Fruit fly (Drosophila melanogaster): Measurements from ENCODE around the gene RpL27A.

Gene RpL27A

DNA sequence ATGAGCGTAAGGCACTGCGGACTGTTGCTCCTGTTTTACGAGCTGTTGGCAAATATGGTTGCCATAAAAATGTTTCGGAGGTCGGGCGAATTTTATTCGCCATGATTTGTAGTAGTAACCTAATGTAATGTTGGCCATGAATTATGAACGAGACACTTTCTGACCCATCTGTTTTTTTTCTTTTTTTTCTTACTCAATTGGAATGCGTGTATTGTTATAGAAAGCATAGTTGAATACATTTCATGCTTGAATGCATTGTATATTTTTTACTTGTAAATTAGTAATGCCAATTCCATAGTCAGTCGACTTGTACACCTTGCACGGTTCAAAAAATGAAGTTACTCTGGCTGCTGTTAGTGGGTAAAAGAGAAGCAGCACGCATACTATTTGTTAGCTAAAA is 20.7 kb downstream of the RpL27A start, which contains the start of gene CG43056:
Gene CG43056 (plus strand): TSS at position 301 of the 400 bp plus-strand sequence.
- TF ChIP-seq Eip75B (GFP tag; optimal IDR thresholded peaks at IDR 0.05) (no peak), CG9139 (GFP tag; optimal IDR thresholded peaks at IDR 0.05) (no peak)

DNA sequence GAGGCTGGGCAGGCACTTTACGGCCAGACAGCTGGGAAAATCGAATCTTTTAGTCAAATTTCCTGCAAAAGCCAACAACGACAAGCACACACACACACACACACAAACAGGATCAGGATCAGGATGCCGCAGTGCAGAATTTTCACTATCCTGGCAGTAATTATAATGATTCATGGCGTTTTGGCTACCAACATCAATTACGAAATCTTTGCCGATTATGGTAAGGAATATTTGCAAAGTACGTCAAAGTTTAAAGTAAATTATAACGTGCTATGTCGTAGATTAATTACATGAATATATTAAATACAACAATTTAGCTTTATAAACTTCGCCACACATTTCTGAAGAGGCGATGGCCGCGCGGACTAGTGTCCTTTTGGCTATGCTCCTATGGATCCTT is 24.6 kb downstream of the RpL27A start, which contains the start of the genes CG34177 and CG34178:
Gene CG34177 (plus strand): TSS at position 301 of the 400 bp plus-strand sequence.
Gene CG34178 (plus strand): TSS at position 301 of the 400 bp plus-strand sequence.
- no peak for TF ChIP-seq CG11902 (GFP tag; optimal IDR thresholded peaks at IDR 0.05)
- peak; percentile 21 for TF ChIP-seq svp (GFP tag)

DNA sequence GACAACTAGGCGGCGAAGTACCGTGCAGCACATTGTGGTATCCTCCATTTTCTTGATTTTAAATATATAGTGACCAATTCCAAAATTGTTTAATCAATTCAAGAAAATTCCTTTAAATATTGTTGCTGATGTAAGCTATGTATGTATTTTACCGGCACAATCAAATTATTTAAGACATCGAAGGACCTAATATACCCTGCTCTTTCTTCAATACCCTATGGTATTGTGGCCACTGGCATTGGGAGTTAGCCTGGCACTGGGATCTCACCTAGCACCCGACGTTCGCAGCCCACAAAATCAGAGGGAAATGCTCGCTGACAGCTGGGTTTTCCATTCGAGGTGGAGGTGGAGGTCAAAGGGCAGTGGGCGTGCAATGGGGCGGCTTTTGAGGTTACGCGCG is 36.0 kb downstream of the RpL27A start:
- TF ChIP-seq salr (GFP tag; optimal IDR thresholded peaks at IDR 0.05) = no peak
- TF ChIP-seq CG6854 (GFP tag; optimal IDR thresholded peaks at IDR 0.05) = no peak
- no peak for TF ChIP-seq lz (GFP tag; optimal IDR thresholded peaks at IDR 0.05)
- TF ChIP-seq CG11902 (GFP tag; optimal IDR thresholded peaks at IDR 0.05) = no peak
- TF ChIP-seq CG7368 (GFP tag; optimal IDR thresholded peaks at IDR 0.05) = no peak
- no peak for TF ChIP-seq CG8119 (GFP tag; IDR thresholded peaks at IDR 0.05)
- TF ChIP-seq Ets21C (GFP tag; optimal IDR thresholded peaks at IDR 0.05) = no peak
- TF ChIP-seq CG34406 (GFP tag; optimal IDR thresholded peaks at IDR 0.05) = no peak

DNA sequence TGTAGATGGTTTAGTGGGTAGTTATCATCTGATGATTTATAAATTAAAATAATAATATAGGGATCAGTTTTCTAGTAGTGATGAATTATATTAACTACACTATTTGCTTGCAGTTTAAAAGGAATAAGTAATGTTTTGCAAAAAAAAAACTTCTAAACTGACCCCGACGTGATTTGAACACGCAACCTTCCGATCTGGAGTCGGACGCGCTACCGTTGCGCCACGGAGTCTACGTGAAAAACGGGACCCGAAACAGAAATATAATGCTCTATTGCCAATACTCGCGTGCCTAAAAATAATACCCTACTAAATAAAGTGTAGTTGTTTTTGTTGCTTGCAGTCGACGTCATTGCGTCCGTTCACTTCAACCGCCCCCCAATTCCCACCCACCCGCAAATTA is 39.3 kb downstream of the RpL27A start:
- TF ChIP-seq eg (GFP tag; IDR thresholded peaks at IDR 0.05) (no peak), Sox102F (GFP tag; optimal IDR thresholded peaks at IDR 0.05) (no peak), CG8319 (GFP tag; optimal IDR thresholded peaks at IDR 0.05) (no peak)

DNA sequence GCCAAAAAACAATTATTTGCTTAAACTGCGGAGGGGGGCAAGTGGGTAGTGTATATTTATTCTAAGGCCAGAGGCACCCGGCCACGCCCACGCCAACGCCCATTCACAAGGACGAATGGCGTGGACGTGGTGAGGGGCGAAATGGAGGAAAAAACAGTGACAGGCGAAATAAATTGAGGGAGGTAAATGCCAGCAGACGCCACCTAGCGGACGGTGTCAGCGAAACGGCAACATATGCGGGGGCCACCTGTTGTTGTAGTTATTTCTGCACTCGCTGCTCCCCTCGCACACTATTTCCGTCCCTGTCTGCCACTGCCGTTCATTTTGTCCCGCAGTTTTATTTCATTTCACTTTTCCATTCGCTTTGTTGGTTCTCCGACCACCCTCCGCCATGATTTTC is 40.2 kb downstream of the RpL27A start:
- TF ChIP-seq fd85E (GFP tag; optimal IDR thresholded peaks at IDR 0.05) = no peak
- no peak for TF ChIP-seq dsx (GFP tag; optimal IDR thresholded peaks at IDR 0.05; ENCODE audit: poor library complexity, severe bottlenecking)
- TF ChIP-seq Lpt (GFP tag; optimal IDR thresholded peaks at IDR 0.05) = no peak
- no peak for TF ChIP-seq CG6163 (GFP tag; IDR thresholded peaks at IDR 0.05)
- TF ChIP-seq CG6808 (GFP tag; optimal IDR thresholded peaks at IDR 0.05) = no peak
- TF ChIP-seq salr (GFP tag; optimal IDR thresholded peaks at IDR 0.05) = no peak
- no peak for TF ChIP-seq cyc (GFP tag; optimal IDR thresholded peaks at IDR 0.05)
- no peak for TF ChIP-seq Met (GFP tag; optimal IDR thresholded peaks at IDR 0.05)
- TF ChIP-seq Ets21C (GFP tag; optimal IDR thresholded peaks at IDR 0.05) = no peak
- no peak for TF ChIP-seq acj6 (GFP tag; optimal IDR thresholded peaks at IDR 0.05)
- TF ChIP-seq CG34406 (GFP tag; optimal IDR thresholded peaks at IDR 0.05) = no peak
- no peak for TF ChIP-seq CG8632 (GFP tag; optimal IDR thresholded peaks at IDR 0.05)
- TF ChIP-seq CG8319 (GFP tag; optimal IDR thresholded peaks at IDR 0.05) = no peak
- no peak for TF ChIP-seq CG4318 (GFP tag; optimal IDR thresholded peaks at IDR 0.05)
- TF ChIP-seq fd59A (GFP tag; optimal IDR thresholded peaks at IDR 0.05) = no peak

DNA sequence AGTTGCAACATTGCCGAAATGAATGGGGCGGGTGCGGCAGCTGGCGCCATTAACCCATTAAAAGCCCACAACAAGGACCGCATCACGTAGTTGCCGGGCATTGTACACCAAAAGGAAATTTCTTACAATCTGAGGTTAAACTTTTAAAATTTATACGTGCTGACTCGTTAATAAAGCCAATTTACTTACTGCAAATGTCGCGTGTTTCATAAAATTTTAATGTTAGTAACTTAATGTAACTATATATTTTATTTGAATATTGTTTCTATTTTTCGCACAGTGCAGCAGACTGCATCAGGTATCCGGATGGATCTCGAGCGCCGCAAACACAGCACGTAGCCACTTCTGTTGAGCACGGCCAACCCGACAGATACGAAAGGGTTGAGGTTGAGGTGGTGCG is 41.3 kb downstream of the RpL27A start:
- peak; percentile 48; the same call in 1 of the 3 replicates for TF ChIP-seq CG6163 (GFP tag; IDR thresholded peaks at IDR 0.05)
- TF ChIP-seq eg (GFP tag; IDR thresholded peaks at IDR 0.05) = peak; percentile 51; the same call in 2 of the 3 replicates
- no peak for TF ChIP-seq Eip93F (GFP tag; optimal IDR thresholded peaks at IDR 0.05)
- TF ChIP-seq Blimp-1 (GFP tag; optimal IDR thresholded peaks at IDR 0.05) = no peak
- TF ChIP-seq dac (GFP tag; optimal IDR thresholded peaks at IDR 0.05) = no peak
- TF ChIP-seq CG9139 (GFP tag; optimal IDR thresholded peaks at IDR 0.05) = peak; percentile 20
- TF ChIP-seq CG11762 (GFP tag; optimal IDR thresholded peaks at IDR 0.05; ENCODE audit: insufficient read depth) = no peak
- peak; percentile 42 for TF ChIP-seq CG3919 (GFP tag; optimal IDR thresholded peaks at IDR 0.05)
- peak; percentile 28 for TF ChIP-seq Hr4 (GFP tag; optimal IDR thresholded peaks at IDR 0.05)
- TF ChIP-seq CG7368 (GFP tag; optimal IDR thresholded peaks at IDR 0.05) = no peak
- TF ChIP-seq CG8319 (GFP tag; optimal IDR thresholded peaks at IDR 0.05) = peak; percentile 25
- peak; percentile 82 for TF ChIP-seq Eip78C (GFP tag)
- no peak for TF ChIP-seq Hr39 (GFP tag; optimal IDR thresholded peaks at IDR 0.05)
- TF ChIP-seq Smox (GFP tag; optimal IDR thresholded peaks at IDR 0.05) = peak; percentile 4
- TF ChIP-seq cyc (GFP tag; optimal IDR thresholded peaks at IDR 0.05) = peak; percentile 18
- TF ChIP-seq CG10631 (GFP tag; optimal IDR thresholded peaks at IDR 0.05) = peak; percentile 37
- peak; percentile 4 for TF ChIP-seq CG34406 (GFP tag; optimal IDR thresholded peaks at IDR 0.05)
- TF ChIP-seq fkh (GFP tag; optimal IDR thresholded peaks at IDR 0.05) = no peak
- no peak for TF ChIP-seq CG11902 (GFP tag; optimal IDR thresholded peaks at IDR 0.05)
- TF ChIP-seq vri (GFP tag; optimal IDR thresholded peaks at IDR 0.05) = no peak
- TF ChIP-seq Sox14 (GFP tag; optimal IDR thresholded peaks at IDR 0.05) = no peak
- TF ChIP-seq spab (GFP tag; optimal IDR thresholded peaks at IDR 0.05) = peak; percentile 34
- no peak for TF ChIP-seq Lpt (GFP tag; optimal IDR thresholded peaks at IDR 0.05)
- TF ChIP-seq Sox102F (GFP tag; optimal IDR thresholded peaks at IDR 0.05) = no peak
- peak; percentile 10 for TF ChIP-seq fd59A (GFP tag; optimal IDR thresholded peaks at IDR 0.05)
- no peak for TF ChIP-seq salr (GFP tag; optimal IDR thresholded peaks at IDR 0.05)
- TF ChIP-seq OdsH (GFP tag; optimal IDR thresholded peaks at IDR 0.05) = peak; percentile 33

Data from whole organism, prepupa.